Worm (Caenorhabditis elegans) whole organism, late embryonic: Measurements from ENCODE around the gene frpr-19.

ENCODE experiments used
- ceh-24 ChIP-seq: sonication (generic microtip); optimal IDR thresholded peaks from 2 replicates; lab custom pipeline; 2016; ENCODE audit warnings: mild to moderate bottlenecking, missing genetic modification characterization, missing compliant biosample characterization
- nfya-1 ChIP-seq: sonication (generic microtip); optimal IDR thresholded peaks from 2 replicates; lab custom pipeline; 2017; ENCODE audit warnings: missing genetic modification characterization, mild to moderate bottlenecking, missing compliant biosample characterization, antibody characterized with exemption, moderate library complexity
- nhr-232 ChIP-seq: sonication (generic microtip); optimal IDR thresholded peaks from 2 replicates; lab custom pipeline; 2016; ENCODE audit warnings: missing genetic modification characterization, missing compliant biosample characterization
- unc-86 ChIP-seq: sonication (generic microtip); optimal IDR thresholded peaks from 2 replicates; lab custom pipeline; 2016; ENCODE audit warnings: missing genetic modification characterization, missing compliant biosample characterization

DNA sequence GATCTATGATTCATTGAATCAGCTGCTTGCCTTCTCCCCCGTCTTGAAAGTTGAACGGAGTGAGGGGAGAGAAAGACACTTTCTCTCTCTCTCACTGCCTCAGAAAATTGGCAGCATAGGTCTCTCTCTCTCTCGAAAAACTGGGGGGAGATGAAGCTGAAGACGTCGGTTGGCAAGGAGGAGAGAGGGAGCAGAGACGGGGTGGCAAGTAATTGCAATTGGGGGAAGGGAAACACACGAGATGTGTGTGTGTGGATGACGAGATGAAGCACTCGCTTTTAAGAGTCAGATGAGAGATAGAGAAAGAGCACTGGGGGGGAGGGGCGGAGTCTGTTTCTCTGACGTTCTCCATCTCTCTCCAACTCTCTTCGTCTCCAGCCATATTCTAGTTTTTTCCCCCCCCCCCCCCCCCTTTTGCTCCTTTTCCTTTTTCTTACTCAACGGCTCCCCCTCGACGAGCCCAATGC is 42.6 kb upstream of the frpr-19 start, which contains the start of gene cmk-1:
- TF ChIP-seq nhr-232 (no peak), unc-86 (tag; lab: Kevin White, UChicago) (no peak), ceh-24 (no peak), nfya-1 (tag; lab: Kevin White, UChicago) (peak; percentile 83)
